Fruit fly (Drosophila melanogaster): ENCODE measurements around the gene Cftr.

Gene Cftr

DNA sequence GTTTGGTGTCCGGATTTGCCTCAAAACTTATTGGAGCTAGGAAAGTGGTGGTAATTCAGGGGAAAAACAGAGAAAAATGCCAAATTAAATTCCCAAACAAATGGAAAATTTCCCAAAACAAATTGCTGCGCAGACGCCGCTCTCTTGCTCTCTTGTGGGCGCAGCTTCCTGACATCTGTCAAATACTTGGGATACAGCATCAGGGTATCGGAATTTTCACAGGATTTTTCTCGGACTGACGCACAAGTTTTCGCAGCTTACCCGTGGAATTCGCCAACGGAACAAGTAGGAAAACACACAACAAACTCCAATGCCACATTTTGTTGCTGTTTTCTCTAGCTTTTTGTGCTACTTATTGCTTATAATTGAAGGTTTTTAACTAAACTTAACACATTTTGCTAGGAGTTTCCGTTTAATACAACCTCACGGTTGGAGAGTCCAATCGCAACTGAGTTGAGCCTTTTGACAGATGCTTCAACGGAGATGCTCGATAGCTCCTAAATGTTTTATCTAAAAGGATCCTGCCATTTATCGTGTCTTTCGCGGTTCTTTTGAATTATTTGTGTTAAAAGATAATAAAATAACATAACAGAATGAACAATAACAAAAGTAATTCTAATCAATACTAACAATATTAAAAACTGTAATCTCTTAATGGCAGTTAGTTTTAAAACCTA is 28.9 kb downstream of the Cftr start, which contains the start of the genes nAChRbeta2 and DZIP1 (continued):
- TF ChIP-seq Dref (GFP tag; IDR thresholded peaks at IDR 0.05): 0 out of 2 replicates have a peak, but pooled peaks have one; percentile 28
- TF ChIP-seq crol (GFP tag; IDR thresholded peaks at IDR 0.05): no peak
- no peak for TF ChIP-seq CG32772 (GFP tag; IDR thresholded peaks at IDR 0.05)
- peak; percentile 26 for TF ChIP-seq nmo (GFP tag; optimal IDR thresholded peaks at IDR 0.05)
- TF ChIP-seq az2 (GFP tag; optimal IDR thresholded peaks at IDR 0.05): no peak
- TF ChIP-seq CG2712 (tag; optimal IDR thresholded peaks at IDR 0.05): no peak
- no peak for TF ChIP-seq ham (GFP tag; IDR thresholded peaks at IDR 0.05)
- peak; percentile 10 for TF ChIP-seq Ets65A (GFP tag)
- no peak for TF ChIP-seq CG4328 (GFP tag; optimal IDR thresholded peaks at IDR 0.05)
- peak; percentile 4 for TF ChIP-seq pzg (GFP tag; optimal IDR thresholded peaks at IDR 0.05)
- TF ChIP-seq CG12744 (GFP tag; optimal IDR thresholded peaks at IDR 0.05): no peak
- no peak for TF ChIP-seq lilli (GFP tag; optimal IDR thresholded peaks at IDR 0.05)
- TF ChIP-seq CG13287 (GFP tag; IDR thresholded peaks at IDR 0.05; ENCODE audit: partially characterized antibody): no peak
- no peak for TF ChIP-seq CG11696 (GFP tag; IDR thresholded peaks at IDR 0.05)

DNA sequence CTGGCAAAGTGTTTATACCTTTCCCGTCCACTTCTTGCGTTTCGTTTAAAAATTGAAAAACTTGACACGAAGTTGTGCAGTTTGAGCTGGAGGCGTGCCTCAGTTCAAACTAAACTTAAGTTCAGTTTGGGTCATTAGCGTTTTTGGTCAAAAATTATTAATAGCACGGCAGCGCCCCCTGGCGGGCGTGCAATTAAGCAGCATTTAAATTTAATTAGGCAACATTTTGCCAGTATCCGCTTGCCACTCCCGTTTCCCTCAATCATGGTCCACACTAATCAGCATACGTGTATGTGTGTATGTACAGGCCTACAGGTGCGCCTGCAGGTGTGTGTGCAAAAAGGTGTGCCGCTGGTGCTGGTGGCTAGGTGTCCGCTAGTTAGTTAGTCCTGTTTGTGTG is 40.1 kb downstream of the Cftr start:
- TF ChIP-seq CG8359 (GFP tag; optimal IDR thresholded peaks at IDR 0.05; ENCODE audit: borderline replicate concordance) (no peak), vnd (GFP tag; IDR thresholded peaks at IDR 0.05; ENCODE audit: partially characterized antibody) (no peak), CG30020 (tag; optimal IDR thresholded peaks at IDR 0.05) (no peak), Mrtf (GFP tag; IDR thresholded peaks at IDR 0.05) (0 out of 3 replicates have a peak, but pooled peaks have one; percentile 8), CTCF (GFP tag; optimal IDR thresholded peaks at IDR 0.05) (peak; percentile 48), CG18011 (GFP tag; optimal IDR thresholded peaks at IDR 0.05) (no peak), HmgD (GFP tag; optimal IDR thresholded peaks at IDR 0.05) (no peak), dmrt99B (tag; optimal IDR thresholded peaks at IDR 0.05) (no peak), nau (GFP tag; optimal IDR thresholded peaks at IDR 0.05) (no peak), nerfin-2 (GFP tag; IDR thresholded peaks at IDR 0.05; ENCODE audit: partially characterized antibody) (no peak)

DNA sequence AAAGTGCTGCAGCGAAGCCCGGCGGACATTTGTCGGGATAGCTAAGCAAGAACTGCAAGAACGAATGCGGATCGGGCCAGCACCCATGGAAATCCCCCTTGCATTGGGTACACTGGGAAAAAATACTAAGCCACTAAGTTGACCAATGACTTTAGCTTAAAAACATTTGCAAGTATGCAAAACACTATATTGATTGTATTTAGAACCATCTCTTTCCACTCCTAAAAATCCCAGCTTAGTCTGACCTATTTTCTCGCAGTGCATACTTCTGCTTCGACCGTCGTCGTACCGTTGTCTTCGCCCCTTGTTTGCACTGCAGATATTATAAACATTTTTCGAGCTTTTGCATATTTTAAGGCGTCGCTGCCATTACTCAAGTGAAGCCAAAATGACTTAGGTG is 47.6 kb downstream of the Cftr start:
- TF ChIP-seq CG30020 (tag; optimal IDR thresholded peaks at IDR 0.05) (no peak), crp (GFP tag; optimal IDR thresholded peaks at IDR 0.05) (no peak), nom (GFP tag; optimal IDR thresholded peaks at IDR 0.05) (no peak), Stat92E (GFP tag; optimal IDR thresholded peaks at IDR 0.05) (no peak), Ets65A (GFP tag) (peak; percentile 67), CG32772 (GFP tag; IDR thresholded peaks at IDR 0.05) (0 out of 2 replicates have a peak, but pooled peaks have one; percentile 5), CG31388 (GFP tag; optimal IDR thresholded peaks at IDR 0.05) (no peak), cad (GFP tag; optimal IDR thresholded peaks at IDR 0.05) (no peak), gem (tag; optimal IDR thresholded peaks at IDR 0.05) (no peak)
